Worm (Caenorhabditis elegans) whole organism, young adult: ENCODE results near the gene gei-1.
A peak's percentile ranks its signal among the peaks of the same experiment; 100 is the strongest.

Source experiments
- B0035.1 ChIP-seq: sonication (generic microtip); optimal IDR thresholded peaks from 2 replicates; lab custom pipeline; 2016; ENCODE audit warnings: missing genetic modification characterization, mild to moderate bottlenecking, missing compliant biosample characterization, missing genotype, missing genetic modification reagents
- B0261.1 ChIP-seq: sonication (generic microtip); optimal IDR thresholded peaks from 2 replicates; lab custom pipeline; 2016; ENCODE audit warnings: mild to moderate bottlenecking, missing genetic modification characterization, moderate library complexity, missing compliant biosample characterization
- B0336.3 ChIP-seq: fragments of 200-800 bp; sonication (Bioruptor generic); IDR thresholded peaks from 2 replicates; pipeline ENCODE4 v1.3.6; 2022; ENCODE audit warnings: missing genetic modification characterization, missing compliant biosample characterization
- F22D6.2 ChIP-seq: sonication (generic microtip); optimal IDR thresholded peaks from 2 replicates; lab custom pipeline; 2016; ENCODE audit warnings: mild to moderate bottlenecking, missing genetic modification characterization, missing compliant biosample characterization
- F33H1.4 ChIP-seq: fragments of 200-800 bp; sonication (Bioruptor generic); IDR thresholded peaks from 2 replicates; pipeline ENCODE4 v1.3.6; 2022; ENCODE audit warnings: missing genetic modification reagents, missing genetic modification characterization, missing compliant biosample characterization
- F37B4.10 ChIP-seq: fragments of 200-800 bp; sonication (Bioruptor generic); IDR thresholded peaks from 2 replicates; pipeline ENCODE4 v1.3.6; 2022; ENCODE audit warnings: missing genetic modification characterization, missing compliant biosample characterization
- F52B5.7 ChIP-seq: sonication (generic microtip); optimal IDR thresholded peaks from 2 replicates; lab custom pipeline; 2016; ENCODE audit warnings: mild to moderate bottlenecking, missing genetic modification characterization, missing compliant biosample characterization
- Y53F4B.3 ChIP-seq: fragments of 200-800 bp; sonication (Bioruptor generic); IDR thresholded peaks from 2 replicates; pipeline ENCODE4 v1.3.6; 2022; ENCODE audit warnings: missing genetic modification reagents, missing genetic modification characterization, missing compliant biosample characterization
- cebp-1 ChIP-seq, 2 experiments: fragments of 200-800 bp in 1 of 2; sonication (Bioruptor generic) in 1 of 2; sonication (generic microtip) in 1 of 2; IDR thresholded peaks in 1 of 2; optimal IDR thresholded peaks in 1 of 2; 2 replicates each; pipeline versions ENCODE4 v1.3.6 to Lab custom; 2017 to 2022; ENCODE audit warnings: missing compliant biosample characterization in 2 of 2, missing genetic modification characterization in 2 of 2, mild to moderate bottlenecking in 1 of 2, missing genetic modification reagents in 1 of 2, moderate library complexity in 1 of 2
- dox-1 ChIP-seq: fragments of 200-800 bp; sonication (Bioruptor generic); IDR thresholded peaks from 2 replicates; pipeline ENCODE4 v1.3.6; 2022; ENCODE audit warnings: missing genetic modification reagents, missing genetic modification characterization, missing compliant biosample characterization
- dpl-1 ChIP-seq: fragments of 150-350 bp; optimal IDR thresholded peaks from 2 replicates; lab custom pipeline; 2014; ENCODE audit warnings: missing biosample characterization, missing genetic modification reagents, missing genetic modification characterization
- efl-1 ChIP-seq: fragments of 150-350 bp; optimal IDR thresholded peaks from 2 replicates; lab custom pipeline; 2014; ENCODE audit warnings: missing biosample characterization, missing genetic modification reagents, missing genetic modification characterization
- egrh-3 ChIP-seq: fragments of 200-800 bp; sonication (Bioruptor generic); IDR thresholded peaks from 2 replicates; pipeline ENCODE4 v1.3.6; 2022; ENCODE audit warnings: missing genetic modification reagents, missing genetic modification characterization, missing compliant biosample characterization
- ekl-4 ChIP-seq: fragments of 200-800 bp; sonication (Bioruptor generic); IDR thresholded peaks from 2 replicates; pipeline ENCODE4 v1.3.6; 2022; ENCODE audit warnings: missing genetic modification reagents, missing genetic modification characterization, missing compliant biosample characterization
- fkh-3 ChIP-seq: sonication (generic microtip); optimal IDR thresholded peaks from 2 replicates; lab custom pipeline; 2016; ENCODE audit warnings: mild to moderate bottlenecking, missing genetic modification characterization, missing compliant biosample characterization
- gei-17 ChIP-seq: fragments of 200-800 bp; sonication (Bioruptor generic); optimal IDR thresholded peaks from 2 replicates; lab custom pipeline; 2018; ENCODE audit warnings: mild to moderate bottlenecking, missing genetic modification characterization, missing compliant biosample characterization
- hmg-1.2 ChIP-seq: fragments of 200-800 bp; sonication (Bioruptor generic); IDR thresholded peaks from 2 replicates; pipeline ENCODE4 v1.3.6; 2022; ENCODE audit warnings: missing genetic modification reagents, missing genetic modification characterization, missing compliant biosample characterization
- hrde-1 ChIP-seq: sonication (generic microtip); optimal IDR thresholded peaks from 2 replicates; lab custom pipeline; 2016; ENCODE audit warnings: missing genetic modification characterization, mild to moderate bottlenecking, missing compliant biosample characterization, moderate library complexity, missing genotype, missing genetic modification reagents, borderline replicate concordance
- let-607 ChIP-seq, 2 experiments: fragments of 200-800 bp in 1 of 2; sonication (Bioruptor generic) in 1 of 2; sonication (generic microtip) in 1 of 2; optimal IDR thresholded peaks; 2 replicates each; lab custom pipeline; 2016 to 2018; ENCODE audit warnings: mild to moderate bottlenecking in 2 of 2, missing compliant biosample characterization in 2 of 2, missing genetic modification characterization in 2 of 2, moderate library complexity in 2 of 2, missing genotype in 1 of 2
- lin-54 ChIP-seq: fragments of 200-800 bp; sonication (Bioruptor generic); optimal IDR thresholded peaks from 2 replicates; lab custom pipeline; 2018; ENCODE audit warnings: mild to moderate bottlenecking, missing genetic modification characterization, missing compliant biosample characterization
- lsl-1 ChIP-seq: fragments of 200-800 bp; sonication (Bioruptor generic); optimal IDR thresholded peaks from 2 replicates; lab custom pipeline; 2018; ENCODE audit warnings: mild to moderate bottlenecking, missing genetic modification characterization, moderate library complexity, missing compliant biosample characterization
- lsy-27 ChIP-seq: sonication (generic microtip); optimal IDR thresholded peaks from 2 replicates; lab custom pipeline; 2017; ENCODE audit warnings: missing genetic modification characterization, mild to moderate bottlenecking, missing compliant biosample characterization, antibody characterized with exemption, missing genotype, borderline replicate concordance; ENCODE audit not compliant: insufficient read depth
- madf-6 ChIP-seq: fragments of 200-800 bp; sonication (Bioruptor generic); IDR thresholded peaks from 2 replicates; pipeline ENCODE4 v1.3.6; 2022; ENCODE audit warnings: missing genetic modification reagents, missing genetic modification characterization, missing compliant biosample characterization
- madf-8 ChIP-seq: fragments of 200-800 bp; sonication (Bioruptor generic); conservative IDR thresholded peaks from 2 replicates; pipeline ENCODE4 v1.3.6; 2022; ENCODE audit warnings: missing genetic modification reagents, missing genetic modification characterization, missing compliant biosample characterization
- mcd-1 ChIP-seq: fragments of 200-800 bp; sonication (Bioruptor generic); IDR thresholded peaks from 2 replicates; pipeline ENCODE4 v1.3.6; 2022; ENCODE audit warnings: missing genetic modification reagents, missing genetic modification characterization, missing compliant biosample characterization
- mes-4 ChIP-seq: sonication (generic microtip); optimal IDR thresholded peaks from 2 replicates; lab custom pipeline; 2016; ENCODE audit warnings: missing genotype, missing genetic modification characterization, missing compliant biosample characterization
- rcor-1 ChIP-seq: fragments of 200-800 bp; sonication (Bioruptor generic); IDR thresholded peaks from 2 replicates; pipeline ENCODE4 v1.3.6; 2022; ENCODE audit warnings: missing genetic modification reagents, missing genetic modification characterization, missing compliant biosample characterization
- repo-1 ChIP-seq: sonication (generic microtip); optimal IDR thresholded peaks from 2 replicates; lab custom pipeline; 2017; ENCODE audit warnings: mild to moderate bottlenecking, missing genetic modification characterization, missing compliant biosample characterization
- snpc-1.3 ChIP-seq: sonication (generic microtip); optimal IDR thresholded peaks from 2 replicates; lab custom pipeline; 2017; ENCODE audit warnings: missing genetic modification characterization, mild to moderate bottlenecking, missing compliant biosample characterization, antibody characterized with exemption, moderate library complexity, missing genotype, missing genetic modification reagents; ENCODE audit not compliant: insufficient read depth
- snpc-4 ChIP-seq, 5 experiments: fragments of 150-350 bp in 1 of 5; sonication (generic microtip) in 4 of 5; optimal IDR thresholded peaks; 2 replicates each; lab custom pipeline; 2014 to 2018; ENCODE audit warnings: missing genetic modification characterization in 5 of 5, missing biosample characterization in 3 of 5, antibody characterized with exemption in 2 of 5, mild to moderate bottlenecking in 2 of 5, missing compliant biosample characterization in 2 of 5, missing genotype in 2 of 5, moderate library complexity in 2 of 5, missing genetic modification reagents in 1 of 5
- xnd-1 ChIP-seq: sonication (generic microtip); optimal IDR thresholded peaks from 2 replicates; lab custom pipeline; 2016; ENCODE audit warnings: missing genotype, missing genetic modification reagents, missing genetic modification characterization, missing compliant biosample characterization
- ztf-22 ChIP-seq: fragments of 200-800 bp; sonication (Bioruptor generic); optimal IDR thresholded peaks from 2 replicates; lab custom pipeline; 2018; ENCODE audit warnings: mild to moderate bottlenecking, missing genetic modification characterization, moderate library complexity, missing compliant biosample characterization
- ztf-25 ChIP-seq: fragments of 200-800 bp; sonication (Bioruptor generic); IDR thresholded peaks from 2 replicates; pipeline ENCODE4 v1.3.6; 2022; ENCODE audit warnings: missing genetic modification reagents, missing genetic modification characterization, missing compliant biosample characterization
- ztf-26 ChIP-seq: sonication (generic microtip); optimal IDR thresholded peaks from 2 replicates; lab custom pipeline; 2017; ENCODE audit warnings: missing genetic modification characterization, missing compliant biosample characterization

The gei-1 gene

DNA sequence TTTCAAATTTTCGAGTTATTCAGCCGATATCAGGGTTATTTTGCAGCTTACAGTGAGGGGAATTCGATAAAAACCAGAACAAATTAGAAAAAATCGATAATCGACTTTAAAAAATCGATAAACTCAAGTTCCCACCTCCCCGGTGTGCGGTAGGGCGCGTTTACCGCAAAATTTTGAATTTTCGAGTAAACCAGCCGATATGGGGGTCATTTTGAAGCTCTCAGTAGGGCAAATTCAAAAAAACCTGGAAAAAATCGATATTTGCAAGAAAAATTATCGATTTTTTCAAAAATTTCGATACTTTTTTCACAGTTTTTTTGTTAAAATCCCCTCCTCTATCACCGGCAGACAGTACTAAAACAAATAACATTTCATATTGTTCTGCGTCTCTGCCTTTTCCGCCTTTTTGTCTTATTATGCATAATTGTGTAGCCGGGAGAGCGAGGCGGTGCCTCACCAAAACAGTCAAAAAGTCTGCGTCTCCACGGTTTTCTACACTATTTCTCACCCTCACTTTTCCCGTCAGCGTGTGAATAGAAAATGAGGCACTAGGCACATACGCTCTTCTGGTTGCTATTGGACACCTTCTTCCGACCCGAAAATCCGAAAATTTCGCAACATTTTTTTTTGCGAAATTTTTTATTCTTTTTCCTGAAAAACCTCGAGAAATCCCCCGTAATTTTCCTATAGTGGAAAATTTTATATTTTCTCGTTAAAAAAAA, 33.6 kb upstream of the gei-1 start, which contains the start of gene ral-1:
Gene ral-1 (plus strand): TSS at position 435 of the 722 bp plus-strand sequence.
- TF ChIP-seq mes-4 (tag; lab: Kevin White, UChicago) = no peak
- TF ChIP-seq cebp-1 (GFP tag; IDR thresholded peaks at IDR 0.05; lab: Robert Waterston, UW) = no peak; the same call in 1 of the 2 replicates
- peak; percentile 89 for TF ChIP-seq cebp-1 (tag; optimal IDR thresholded peaks at IDR 0.05; lab: Kevin White, UChicago)
- no peak for TF ChIP-seq hrde-1 (tag; lab: Kevin White, UChicago)
- peak; percentile 88 for TF ChIP-seq hmg-1.2 (GFP tag; lab: Robert Waterston, UW)
- no peak for TF ChIP-seq ztf-22

DNA sequence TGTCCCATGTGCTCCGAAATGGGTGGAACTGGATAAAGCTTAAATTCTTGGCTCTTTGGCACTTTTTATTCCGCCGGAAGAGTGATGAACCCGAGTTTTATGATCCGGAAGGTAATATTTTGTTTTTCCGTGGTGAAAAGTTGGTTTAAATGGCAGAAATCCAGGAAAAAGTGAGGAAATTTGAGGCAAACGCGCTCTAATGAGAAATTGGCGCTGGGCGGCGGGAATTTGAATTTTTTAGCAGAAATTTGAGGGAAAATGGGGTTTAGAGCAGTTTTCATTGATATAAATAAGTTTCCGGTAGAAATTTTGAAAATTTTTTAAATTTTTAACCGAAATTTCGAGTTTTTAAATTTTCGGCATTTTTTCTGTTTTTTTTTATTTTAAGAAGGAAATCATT, 33.1 kb upstream of the gei-1 start:
- TF ChIP-seq ekl-4 (GFP tag; lab: Robert Waterston, UW) = no peak
- TF ChIP-seq lin-54 (GFP tag; lab: Kevin White, UChicago) = peak; percentile 49
- TF ChIP-seq mcd-1 = peak; percentile 63
- TF ChIP-seq efl-1 = peak; percentile 40
- no peak for TF ChIP-seq ztf-26 (tag; lab: Kevin White, UChicago)

- TF ChIP-seq madf-6 (GFP tag; lab: Robert Waterston, UW) (peak; percentile 57), lsl-1 (GFP tag; lab: Kevin White, UChicago) (peak; percentile 83), efl-1 (peak; percentile 60), F37B4.10 (GFP tag; lab: Robert Waterston, UW) (no peak), xnd-1 (tag; lab: Kevin White, UChicago) (peak; percentile 36), F33H1.4 (peak; percentile 22; the same call in 1 of the 2 replicates), dpl-1 (peak; percentile 11), F22D6.2 (tag; lab: Kevin White, UChicago) (no peak), lin-54 (GFP tag; lab: Kevin White, UChicago) (peak; percentile 0), madf-8 (GFP tag; lab: Robert Waterston, UW) (0 out of 2 replicates have a peak, but pooled peaks have one; percentile 9), snpc-4 (GFP tag; optimal IDR thresholded peaks at IDR 0.05; lab: Kevin White, UChicago) (no peak), snpc-4 (tag; optimal IDR thresholded peaks at IDR 0.05; lab: Kevin White, UChicago) (no peak), gei-17 (GFP tag; lab: Kevin White, UChicago) (no peak)
- TF ChIP-seq, all 124 proteins: peak for 8
Observed at ce11 chrIII:3312111-3312510, 32.6 kb upstream of the gei-1 start.

DNA sequence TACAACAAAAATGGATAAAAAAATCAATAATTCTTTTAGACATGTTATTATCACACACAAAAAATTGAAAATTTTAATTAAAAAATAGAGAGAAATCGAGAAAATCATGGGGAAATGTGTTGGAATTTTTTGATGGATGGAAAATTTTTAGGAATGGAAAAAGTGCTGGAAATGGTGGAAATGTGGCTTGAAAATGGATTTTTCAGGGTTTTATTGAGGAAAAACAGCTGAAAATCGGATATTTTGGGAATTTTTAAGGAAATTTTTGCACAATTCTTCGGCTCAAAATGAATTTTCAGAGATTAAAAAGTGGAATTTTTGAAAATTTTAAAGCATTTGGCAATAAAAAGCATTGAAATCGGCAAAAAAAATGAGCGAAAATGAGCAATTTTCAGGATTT, 26.8 kb upstream of the gei-1 start:
- TF ChIP-seq B0035.1 (tag; lab: Kevin White, UChicago) (no peak), B0336.3 (GFP tag; lab: Robert Waterston, UW) (0 out of 2 replicates have a peak, but pooled peaks have one; percentile 9), Y53F4B.3 (GFP tag; lab: Robert Waterston, UW) (no peak), let-607 (tag; optimal IDR thresholded peaks at IDR 0.05; lab: Kevin White, UChicago) (no peak), lsy-27 (no peak), dox-1 (GFP tag; lab: Robert Waterston, UW) (no peak), ztf-26 (tag; lab: Kevin White, UChicago) (no peak), hmg-1.2 (GFP tag; lab: Robert Waterston, UW) (0 out of 2 replicates have a peak, but pooled peaks have one; percentile 2), F52B5.7 (no peak), rcor-1 (GFP tag; lab: Robert Waterston, UW) (no peak), egrh-3 (0 out of 2 replicates have a peak, but pooled peaks have one; percentile 3), B0261.1 (no peak), snpc-1.3 (no peak), fkh-3 (tag; lab: Kevin White, UChicago) (no peak), repo-1 (tag; lab: Kevin White, UChicago) (no peak), F22D6.2 (tag; lab: Kevin White, UChicago) (no peak), madf-6 (GFP tag; lab: Robert Waterston, UW) (peak; percentile 11; the same call in 1 of the 2 replicates), ztf-25 (peak; percentile 60; the same call in 1 of the 2 replicates)
